Fruit fly (Drosophila melanogaster) whole organism, embryonic: ENCODE measurements around the gene CG5381.

Experiments used
- B-H1 ChIP-seq: fragments of 200-800 bp; sonication (Bioruptor generic); IDR thresholded peaks from 3 replicates; pipeline ENCODE4 v1.3.6; 2022; ENCODE audit warnings: missing biosample characterization, missing genetic modification characterization
- CG10366 ChIP-seq: fragments of 200-800 bp; sonication (Bioruptor generic); IDR thresholded peaks from 2 replicates; pipeline ENCODE4 v1.3.6; 2022; ENCODE audit warnings: missing biosample characterization, missing genetic modification characterization
- CG11504 ChIP-seq: fragments of 200-800 bp; sonication (Bioruptor generic); optimal IDR thresholded peaks from 3 replicates; lab custom pipeline; 2019; ENCODE audit warnings: missing biosample characterization, mild to moderate bottlenecking, missing genetic modification characterization, moderate library complexity
- CG11723 ChIP-seq: fragments of 200-800 bp; sonication (Bioruptor generic); optimal IDR thresholded peaks from 2 replicates; lab custom pipeline; 2017; ENCODE audit warnings: missing biosample characterization, mild to moderate bottlenecking, missing genetic modification characterization
- CG12155 ChIP-seq: fragments of 200-800 bp; sonication (Bioruptor generic); optimal IDR thresholded peaks from 3 replicates; lab custom pipeline; 2016; ENCODE audit warnings: missing biosample characterization, missing genetic modification characterization
- CG13123 ChIP-seq: fragments of 200-800 bp; sonication (Bioruptor generic); optimal IDR thresholded peaks from 2 replicates; lab custom pipeline; 2016; ENCODE audit warnings: missing biosample characterization, missing genetic modification characterization
- CG13894 ChIP-seq: fragments of 200-800 bp; sonication (Bioruptor generic); optimal IDR thresholded peaks from 3 replicates; lab custom pipeline; 2018; ENCODE audit warnings: missing biosample characterization, mild to moderate bottlenecking, missing genetic modification characterization, moderate library complexity
- CG14860 ChIP-seq: fragments of 200-800 bp; sonication (Bioruptor generic); IDR thresholded peaks from 3 replicates; pipeline ENCODE4 v1.3.6; 2022; ENCODE audit warnings: missing biosample characterization, missing genetic modification characterization; ENCODE audit not compliant: partially characterized antibody
- CG1602 ChIP-seq: fragments of 200-800 bp; sonication (Bioruptor generic); optimal IDR thresholded peaks from 3 replicates; lab custom pipeline; 2016; ENCODE audit warnings: missing biosample characterization, missing genetic modification characterization
- CG16863 ChIP-seq: fragments of 200-800 bp; sonication (Bioruptor generic); optimal IDR thresholded peaks from 3 replicates; lab custom pipeline; 2016; ENCODE audit warnings: missing biosample characterization, missing genetic modification characterization
- CG17802 ChIP-seq: fragments of 200-800 bp; sonication (Bioruptor generic); optimal IDR thresholded peaks from 2 replicates; lab custom pipeline; 2018; ENCODE audit warnings: missing biosample characterization, mild to moderate bottlenecking, missing genetic modification characterization, moderate library complexity
- CG18619 ChIP-seq: fragments of 200-800 bp; sonication (Bioruptor generic); optimal IDR thresholded peaks from 3 replicates; lab custom pipeline; 2017; ENCODE audit warnings: missing biosample characterization, mild to moderate bottlenecking, missing genetic modification characterization
- CG32767 ChIP-seq: fragments of 200-800 bp; sonication (Bioruptor generic); IDR thresholded peaks from 2 replicates; pipeline ENCODE4 v1.3.6; 2022; ENCODE audit warnings: missing biosample characterization, missing genetic modification characterization
- CG4282 ChIP-seq: fragments of 200-800 bp; sonication (Bioruptor generic); optimal IDR thresholded peaks from 2 replicates; lab custom pipeline; 2016; ENCODE audit warnings: missing biosample characterization, missing genetic modification characterization
- CG43689 ChIP-seq: fragments of 200-800 bp; sonication (Bioruptor generic); IDR thresholded peaks from 2 replicates; pipeline ENCODE4 v1.3.6; 2022; ENCODE audit warnings: missing biosample characterization, missing genetic modification characterization
- CG6683 ChIP-seq: fragments of 200-800 bp; sonication (Bioruptor generic); optimal IDR thresholded peaks from 2 replicates; lab custom pipeline; 2017; ENCODE audit warnings: missing biosample characterization, mild to moderate bottlenecking, missing genetic modification characterization, missing genetic modification reagents
- CG7271 ChIP-seq: fragments of 200-800 bp; sonication (Bioruptor generic); optimal IDR thresholded peaks from 2 replicates; lab custom pipeline; 2018; ENCODE audit warnings: missing biosample characterization, mild to moderate bottlenecking, missing genetic modification characterization, moderate library complexity
- CG7963 ChIP-seq: fragments of 200-800 bp; sonication (Bioruptor generic); IDR thresholded peaks from 3 replicates; pipeline ENCODE4 v1.3.6; 2022; ENCODE audit warnings: missing biosample characterization, missing genetic modification characterization; ENCODE audit not compliant: partially characterized antibody
- CG9817 ChIP-seq: fragments of 200-800 bp; sonication (Bioruptor generic); optimal IDR thresholded peaks from 2 replicates; lab custom pipeline; 2018; ENCODE audit warnings: missing biosample characterization, mild to moderate bottlenecking, missing genetic modification characterization, moderate library complexity
- Chrac-16 ChIP-seq: fragments of 200-800 bp; sonication (Bioruptor generic); optimal IDR thresholded peaks from 3 replicates; lab custom pipeline; 2016; ENCODE audit warnings: missing biosample characterization, missing genetic modification characterization
- CrebB ChIP-seq: fragments of 200-800 bp; sonication (Bioruptor generic); optimal IDR thresholded peaks from 3 replicates; lab custom pipeline; 2018; ENCODE audit warnings: missing biosample characterization, mild to moderate bottlenecking, missing genetic modification characterization
- Dp ChIP-seq: fragments of 200-800 bp; sonication (Bioruptor generic); optimal IDR thresholded peaks from 2 replicates; lab custom pipeline; 2018; ENCODE audit warnings: missing biosample characterization, mild to moderate bottlenecking, missing genetic modification characterization, moderate library complexity
- Max ChIP-seq: fragments of 200-800 bp; sonication (Bioruptor generic); optimal IDR thresholded peaks from 2 replicates; lab custom pipeline; 2016; ENCODE audit warnings: missing biosample characterization, mild to moderate bottlenecking, missing genetic modification characterization
- Meics ChIP-seq: fragments of 200-800 bp; sonication (Bioruptor generic); optimal IDR thresholded peaks from 2 replicates; lab custom pipeline; 2017; ENCODE audit warnings: missing biosample characterization, mild to moderate bottlenecking, missing genetic modification characterization
- Neu2 ChIP-seq: fragments of 200-800 bp; sonication (Bioruptor generic); optimal IDR thresholded peaks from 3 replicates; lab custom pipeline; 2016; ENCODE audit warnings: missing biosample characterization, missing genetic modification characterization, borderline replicate concordance
- Sin3A ChIP-seq: fragments of >200 bp; optimal IDR thresholded peaks from 2 replicates; lab custom pipeline; 2018
- Sox100B ChIP-seq: fragments of 200-800 bp; sonication (Bioruptor generic); optimal IDR thresholded peaks from 3 replicates; lab custom pipeline; 2018; ENCODE audit warnings: missing biosample characterization, mild to moderate bottlenecking, missing genetic modification characterization
- Xrp1 ChIP-seq: fragments of 200-800 bp; sonication (Bioruptor generic); IDR thresholded peaks from 2 replicates; pipeline ENCODE4 v1.3.6; 2022; ENCODE audit warnings: missing biosample characterization, missing genetic modification characterization
- az2 ChIP-seq: fragments of 200-800 bp; sonication (Bioruptor generic); optimal IDR thresholded peaks from 3 replicates; lab custom pipeline; 2016; ENCODE audit warnings: missing biosample characterization, missing genetic modification characterization
- bab2 ChIP-seq: fragments of 200-800 bp; sonication (Bioruptor generic); optimal IDR thresholded peaks from 2 replicates; lab custom pipeline; 2016; ENCODE audit warnings: missing biosample characterization, missing genetic modification characterization
- bbx ChIP-seq: fragments of 200-800 bp; sonication (Bioruptor generic); IDR thresholded peaks from 2 replicates; pipeline ENCODE4 v1.3.6; 2022; ENCODE audit warnings: missing biosample characterization, missing genetic modification characterization; ENCODE audit not compliant: partially characterized antibody
- bowl ChIP-seq: fragments of 200-800 bp; sonication (Bioruptor generic); IDR thresholded peaks from 2 replicates; pipeline ENCODE4 v1.3.6; 2022; ENCODE audit warnings: missing biosample characterization, missing genetic modification characterization
- cas ChIP-seq: fragments of 200-800 bp; sonication (Bioruptor generic); IDR thresholded peaks from 2 replicates; pipeline ENCODE4 v1.3.6; 2022; ENCODE audit warnings: missing biosample characterization, missing genetic modification characterization
- chinmo ChIP-seq: fragments of 200-800 bp; sonication (Bioruptor generic); IDR thresholded peaks from 4 replicates; pipeline ENCODE4 v1.3.6; 2022; ENCODE audit warnings: missing biosample characterization, missing genetic modification characterization; ENCODE audit not compliant: partially characterized antibody
- croc ChIP-seq: fragments of 200-800 bp; sonication (Bioruptor generic); conservative IDR thresholded peaks from 3 replicates; pipeline ENCODE4 v1.3.6; 2022; ENCODE audit warnings: missing biosample characterization, missing genetic modification characterization
- fd102C ChIP-seq: fragments of 200-800 bp; sonication (Bioruptor generic); optimal IDR thresholded peaks from 2 replicates; lab custom pipeline; 2018; ENCODE audit warnings: missing biosample characterization, mild to moderate bottlenecking, missing genetic modification characterization, moderate library complexity
- fd64A ChIP-seq: fragments of 200-800 bp; sonication (Bioruptor generic); optimal IDR thresholded peaks from 3 replicates; lab custom pipeline; 2018; ENCODE audit warnings: missing biosample characterization, mild to moderate bottlenecking, missing genetic modification characterization
- hkb ChIP-seq, 2 experiments: fragments of 200-800 bp in 1 of 2; fragments of >200 bp in 1 of 2; sonication (Bioruptor generic) in 1 of 2; IDR thresholded peaks in 1 of 2; optimal IDR thresholded peaks in 1 of 2; 2 replicates each; pipeline versions ENCODE4 v1.3.6 to Lab custom; 2017 to 2022; ENCODE audit warnings: missing biosample characterization in 1 of 2, missing genetic modification characterization in 1 of 2
- hth ChIP-seq: fragments of >200 bp; optimal IDR thresholded peaks from 2 replicates; lab custom pipeline; 2017; ENCODE audit warnings: inconsistent platforms
- lmd ChIP-seq: fragments of 200-800 bp; sonication (Bioruptor generic); IDR thresholded peaks from 2 replicates; pipeline ENCODE4 v1.3.6; 2022; ENCODE audit warnings: missing biosample characterization, missing genetic modification characterization
- luna ChIP-seq: fragments of 200-800 bp; sonication (Bioruptor generic); optimal IDR thresholded peaks from 2 replicates; lab custom pipeline; 2016; ENCODE audit warnings: missing biosample characterization, missing genetic modification characterization
- p53 ChIP-seq: fragments of 200-800 bp; sonication (Bioruptor generic); optimal IDR thresholded peaks from 2 replicates; lab custom pipeline; 2016; ENCODE audit warnings: missing biosample characterization, missing genetic modification characterization
- phol ChIP-seq: fragments of 200-800 bp; sonication (Bioruptor generic); optimal IDR thresholded peaks from 3 replicates; lab custom pipeline; 2018; ENCODE audit warnings: missing biosample characterization, mild to moderate bottlenecking, missing genetic modification characterization, moderate library complexity
- rib ChIP-seq: fragments of 200-800 bp; sonication (Bioruptor generic); IDR thresholded peaks from 2 replicates; pipeline ENCODE4 v1.3.6; 2022; ENCODE audit warnings: missing biosample characterization, missing genetic modification characterization
- scrt ChIP-seq: fragments of 200-800 bp; sonication (Bioruptor generic); optimal IDR thresholded peaks from 2 replicates; lab custom pipeline; 2018; ENCODE audit warnings: missing biosample characterization, mild to moderate bottlenecking, missing genetic modification characterization, moderate library complexity
- shn ChIP-seq: fragments of 200-800 bp; sonication (Bioruptor generic); optimal IDR thresholded peaks from 3 replicates; lab custom pipeline; 2016; ENCODE audit warnings: missing biosample characterization, missing genetic modification characterization
- stc ChIP-seq: fragments of 200-800 bp; sonication (Bioruptor generic); IDR thresholded peaks from 2 replicates; pipeline ENCODE4 v1.3.6; 2022; ENCODE audit warnings: missing biosample characterization, missing genetic modification characterization
- tio ChIP-seq: fragments of 200-800 bp; sonication (Bioruptor generic); optimal IDR thresholded peaks from 2 replicates; lab custom pipeline; 2017; ENCODE audit warnings: missing biosample characterization, missing genetic modification characterization, inconsistent platforms
- toy ChIP-seq: fragments of 200-800 bp; sonication (Bioruptor generic); IDR thresholded peaks from 2 replicates; pipeline ENCODE4 v1.3.6; 2022; ENCODE audit warnings: missing biosample characterization, missing genetic modification characterization
- trem ChIP-seq: fragments of 200-800 bp; optimal IDR thresholded peaks from 3 replicates; lab custom pipeline; 2019; ENCODE audit warnings: missing biosample characterization, mild to moderate bottlenecking, missing genetic modification characterization, moderate library complexity
- vnd ChIP-seq: fragments of 200-800 bp; sonication (Bioruptor generic); IDR thresholded peaks from 3 replicates; pipeline ENCODE4 v1.3.6; 2022; ENCODE audit warnings: missing biosample characterization, missing genetic modification characterization; ENCODE audit not compliant: partially characterized antibody
- wdn ChIP-seq: fragments of 200-800 bp; sonication (Bioruptor generic); IDR thresholded peaks from 2 replicates; pipeline ENCODE4 v1.3.6; 2022; ENCODE audit warnings: missing biosample characterization, missing genetic modification characterization

Gene CG5381

DNA sequence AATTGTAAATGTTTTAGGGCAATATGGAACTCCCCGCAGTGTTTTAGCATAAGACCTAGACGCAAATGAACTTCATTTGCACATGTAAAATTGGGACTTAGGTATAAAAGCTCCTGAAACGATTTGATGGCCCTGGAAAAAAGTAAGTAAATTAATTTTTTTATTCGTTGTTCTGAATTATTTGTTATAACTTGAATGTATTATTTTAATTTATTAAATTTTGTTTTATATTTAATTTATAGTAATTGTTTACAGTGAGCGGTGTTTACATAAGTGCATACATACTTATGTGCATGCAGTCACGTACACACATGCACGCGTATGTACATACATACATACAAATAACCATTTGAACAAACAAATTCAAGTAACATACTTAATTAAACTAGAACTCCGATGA lies 46.5 kb downstream of the CG5381 start (continued):
- TF ChIP-seq croc (GFP tag; lab: Robert Waterston, UW) (no peak; the same call in 2 of the 3 replicates), bab2 (GFP tag; lab: Kevin White, UChicago) (no peak), hth (lab: Kevin White, UChicago) (no peak), CG7271 (tag; lab: Kevin White, UChicago) (peak; percentile 41), scrt (GFP tag; lab: Kevin White, UChicago) (no peak), Neu2 (no peak), toy (GFP tag; lab: Robert Waterston, UW) (no peak), CrebB (tag; lab: Kevin White, UChicago) (no peak), Chrac-16 (GFP tag; lab: Kevin White, UChicago) (no peak), Sin3A (lab: Kevin White, UChicago) (no peak), CG9817 (no peak), bowl (no peak), CG10366 (no peak), hkb (optimal IDR thresholded peaks at IDR 0.05; lab: Kevin White, UChicago) (no peak), hkb (GFP tag; IDR thresholded peaks at IDR 0.05; lab: Robert Waterston, UW) (peak; percentile 48), CG43689 (GFP tag; lab: Robert Waterston, UW) (no peak), rib (GFP tag; lab: Robert Waterston, UW) (no peak), tio (GFP tag; lab: Kevin White, UChicago) (no peak), CG13894 (tag; lab: Kevin White, UChicago) (no peak), az2 (GFP tag; lab: Kevin White, UChicago) (peak; percentile 23), CG16863 (GFP tag; lab: Kevin White, UChicago) (no peak), Dp (GFP tag; lab: Kevin White, UChicago) (no peak), fd64A (GFP tag; lab: Kevin White, UChicago) (no peak), CG4282 (GFP tag; lab: Kevin White, UChicago) (no peak), bbx (GFP tag; lab: Robert Waterston, UW) (no peak), CG14860 (GFP tag; lab: Robert Waterston, UW) (no peak), CG11723 (GFP tag; lab: Kevin White, UChicago) (no peak), Sox100B (peak; percentile 63), CG6683 (GFP tag; lab: Kevin White, UChicago) (no peak), vnd (GFP tag; lab: Robert Waterston, UW) (no peak), CG17802 (tag; lab: Kevin White, UChicago) (peak; percentile 29), trem (tag; lab: Kevin White, UChicago) (peak; percentile 50), Meics (no peak), CG7963 (GFP tag; lab: Robert Waterston, UW) (no peak), CG13123 (GFP tag; lab: Kevin White, UChicago) (no peak), stc (GFP tag; lab: Robert Waterston, UW) (peak; percentile 64), p53 (GFP tag; lab: Kevin White, UChicago) (no peak), CG12155 (GFP tag; lab: Kevin White, UChicago) (no peak), shn (GFP tag; lab: Kevin White, UChicago) (no peak), lmd (no peak), Max (GFP tag; lab: Kevin White, UChicago) (no peak), CG11504 (tag; lab: Kevin White, UChicago) (no peak), fd102C (GFP tag; lab: Kevin White, UChicago) (no peak), B-H1 (GFP tag; lab: Robert Waterston, UW) (peak; percentile 10; the same call in 1 of the 3 replicates), CG1602 (GFP tag; lab: Kevin White, UChicago) (no peak), Xrp1 (peak; percentile 72), cas (GFP tag; lab: Robert Waterston, UW) (no peak), chinmo (GFP tag; lab: Robert Waterston, UW) (no peak), phol (peak; percentile 37), CG32767 (GFP tag; lab: Robert Waterston, UW) (no peak), luna (GFP tag; lab: Kevin White, UChicago) (no peak), CG18619 (GFP tag; lab: Kevin White, UChicago) (no peak), wdn (GFP tag; lab: Robert Waterston, UW) (no peak)
